Fruit fly (Drosophila melanogaster) whole organism, embryonic: ENCODE results near the gene GatB.

Experiments
- Ada2b ChIP-seq: fragments of 200-800 bp; sonication (Bioruptor generic); IDR thresholded peaks from 2 replicates; pipeline ENCODE4 v1.3.6; 2022; ENCODE audit warnings: missing biosample characterization, missing genetic modification characterization
- Awh ChIP-seq: fragments of 200-800 bp; sonication (Bioruptor generic); IDR thresholded peaks from 2 replicates; pipeline ENCODE4, ENCODE4 v1.3.6; 2022; ENCODE audit warnings: missing biosample characterization, missing genetic modification characterization
- CG10462 ChIP-seq: fragments of 200-800 bp; sonication (Bioruptor generic); optimal IDR thresholded peaks from 2 replicates; lab custom pipeline; 2016; ENCODE audit warnings: missing biosample characterization, missing genetic modification characterization
- CG10543 ChIP-seq: fragments of 200-800 bp; sonication (Bioruptor generic); optimal IDR thresholded peaks from 3 replicates; lab custom pipeline; 2017; ENCODE audit warnings: missing biosample characterization, mild to moderate bottlenecking, missing genetic modification characterization, moderate library complexity
- CG10654 ChIP-seq: fragments of 200-800 bp; sonication (Bioruptor generic); optimal IDR thresholded peaks from 2 replicates; lab custom pipeline; 2016; ENCODE audit warnings: missing biosample characterization, missing genetic modification characterization
- CG10959 ChIP-seq: fragments of 200-800 bp; sonication (Bioruptor generic); IDR thresholded peaks from 2 replicates; pipeline ENCODE4 v1.3.6; 2022; ENCODE audit warnings: missing biosample characterization, missing genetic modification characterization
- CG11695 ChIP-seq: fragments of 200-800 bp; sonication (Bioruptor generic); IDR thresholded peaks from 3 replicates; pipeline ENCODE4 v1.3.6; 2022; ENCODE audit warnings: missing biosample characterization, missing genetic modification characterization
- CG12942 ChIP-seq: fragments of 200-800 bp; sonication (Bioruptor generic); optimal IDR thresholded peaks from 3 replicates; lab custom pipeline; 2016; ENCODE audit warnings: missing biosample characterization, missing genetic modification characterization
- CG13296 ChIP-seq: fragments of 200-800 bp; sonication (Bioruptor generic); optimal IDR thresholded peaks from 3 replicates; lab custom pipeline; 2018; ENCODE audit warnings: missing biosample characterization, mild to moderate bottlenecking, missing genetic modification characterization
- CG13775 ChIP-seq: fragments of 200-800 bp; sonication (Bioruptor generic); optimal IDR thresholded peaks from 3 replicates; lab custom pipeline; 2017; ENCODE audit warnings: missing biosample characterization, mild to moderate bottlenecking, missing genetic modification characterization
- CG15479 ChIP-seq: fragments of 200-800 bp; sonication (Bioruptor generic); optimal IDR thresholded peaks from 3 replicates; lab custom pipeline; 2019; ENCODE audit warnings: missing biosample characterization, mild to moderate bottlenecking, missing genetic modification characterization, moderate library complexity
- CG17328 ChIP-seq: fragments of 200-800 bp; sonication (Bioruptor generic); IDR thresholded peaks from 2 replicates; pipeline ENCODE4 v1.3.6; 2022; ENCODE audit warnings: missing biosample characterization, missing genetic modification characterization
- CG30403 ChIP-seq: fragments of 200-800 bp; sonication (Bioruptor generic); optimal IDR thresholded peaks from 3 replicates; lab custom pipeline; 2016; ENCODE audit warnings: missing biosample characterization, missing genetic modification characterization
- CG3163 ChIP-seq: fragments of 200-800 bp; sonication (Bioruptor generic); optimal IDR thresholded peaks from 3 replicates; lab custom pipeline; 2016; ENCODE audit warnings: missing biosample characterization, missing genetic modification characterization
- CG32772 ChIP-seq: fragments of 200-800 bp; sonication (Bioruptor generic); IDR thresholded peaks from 2 replicates; pipeline ENCODE4 v1.3.6; 2022; ENCODE audit warnings: missing biosample characterization, missing genetic modification characterization
- CG42726 ChIP-seq: fragments of 200-800 bp; sonication (Bioruptor generic); IDR thresholded peaks from 2 replicates; pipeline ENCODE4 v1.3.6; 2022; ENCODE audit warnings: missing biosample characterization, missing genetic modification characterization; ENCODE audit not compliant: partially characterized antibody
- CG4328 ChIP-seq: fragments of 200-800 bp; sonication (Bioruptor generic); optimal IDR thresholded peaks from 3 replicates; lab custom pipeline; 2017; ENCODE audit warnings: missing biosample characterization, missing genetic modification reagents, missing genetic modification characterization
- CG4617 ChIP-seq: fragments of 200-800 bp; sonication (Bioruptor generic); optimal IDR thresholded peaks from 3 replicates; lab custom pipeline; 2016; ENCODE audit warnings: missing biosample characterization, missing genetic modification characterization, borderline replicate concordance
- CG5180 ChIP-seq: fragments of 200-800 bp; sonication (Bioruptor generic); optimal IDR thresholded peaks from 3 replicates; lab custom pipeline; 2017; ENCODE audit warnings: missing biosample characterization, missing genetic modification characterization, mild to moderate bottlenecking, moderate library complexity, missing genetic modification reagents
- CG7357 ChIP-seq: fragments of 200-800 bp; sonication (Bioruptor generic); IDR thresholded peaks from 3 replicates; pipeline ENCODE4 v1.3.6; 2022; ENCODE audit warnings: missing biosample characterization, missing genetic modification characterization
- CG9727 ChIP-seq: fragments of 200-800 bp; sonication (Bioruptor generic); optimal IDR thresholded peaks from 3 replicates; lab custom pipeline; 2017; ENCODE audit warnings: missing biosample characterization, mild to moderate bottlenecking, missing genetic modification characterization
- Chrac-16 ChIP-seq: fragments of 200-800 bp; sonication (Bioruptor generic); optimal IDR thresholded peaks from 3 replicates; lab custom pipeline; 2016; ENCODE audit warnings: missing biosample characterization, missing genetic modification characterization
- CrebB ChIP-seq: fragments of 200-800 bp; sonication (Bioruptor generic); optimal IDR thresholded peaks from 3 replicates; lab custom pipeline; 2018; ENCODE audit warnings: missing biosample characterization, mild to moderate bottlenecking, missing genetic modification characterization
- Dll ChIP-seq: fragments of 200-800 bp; sonication (Bioruptor generic); IDR thresholded peaks from 4 replicates; pipeline ENCODE4 v1.3.6; 2022; ENCODE audit warnings: missing biosample characterization, missing genetic modification characterization; ENCODE audit not compliant: partially characterized antibody
- Gug ChIP-seq: fragments of 200-800 bp; sonication (Bioruptor generic); IDR thresholded peaks from 4 replicates; pipeline ENCODE4 v1.3.6; 2022; ENCODE audit warnings: missing biosample characterization, missing genetic modification characterization
- H2.0 ChIP-seq: fragments of 200-800 bp; sonication (Bioruptor generic); IDR thresholded peaks from 2 replicates; pipeline ENCODE4 v1.3.6; 2022; ENCODE audit warnings: missing biosample characterization, missing genetic modification characterization
- Hr39 ChIP-seq: fragments of >200 bp; optimal IDR thresholded peaks from 2 replicates; lab custom pipeline; 2017
- Hsf ChIP-seq: fragments of 200-800 bp; sonication (Bioruptor generic); optimal IDR thresholded peaks from 3 replicates; lab custom pipeline; 2016; ENCODE audit warnings: missing biosample characterization, missing genetic modification characterization
- Lpt ChIP-seq: fragments of >200 bp; optimal IDR thresholded peaks from 2 replicates; lab custom pipeline; 2018; ENCODE audit warnings: missing biosample characterization, missing genetic modification characterization
- MBD-R2 ChIP-seq: fragments of 200-800 bp; sonication (Bioruptor generic); IDR thresholded peaks from 2 replicates; pipeline ENCODE4 v1.3.6; 2022; ENCODE audit warnings: missing biosample characterization, missing genetic modification characterization
- Meics ChIP-seq: fragments of 200-800 bp; sonication (Bioruptor generic); optimal IDR thresholded peaks from 2 replicates; lab custom pipeline; 2017; ENCODE audit warnings: missing biosample characterization, mild to moderate bottlenecking, missing genetic modification characterization
- Myb ChIP-seq: fragments of 200-800 bp; sonication (Bioruptor generic); optimal IDR thresholded peaks from 2 replicates; lab custom pipeline; 2016; ENCODE audit warnings: missing biosample characterization, missing genetic modification characterization
- Nf-YB ChIP-seq: fragments of 200-800 bp; sonication (Bioruptor generic); optimal IDR thresholded peaks from 3 replicates; lab custom pipeline; 2019; ENCODE audit warnings: missing biosample characterization, mild to moderate bottlenecking, missing genetic modification characterization, moderate library complexity
- Sry-β ChIP-seq: fragments of 200-800 bp; sonication (Bioruptor generic); optimal IDR thresholded peaks from 2 replicates; lab custom pipeline; 2018; ENCODE audit warnings: missing biosample characterization, mild to moderate bottlenecking, missing genetic modification characterization, moderate library complexity
- cato ChIP-seq: fragments of 200-800 bp; sonication (Bioruptor generic); optimal IDR thresholded peaks from 2 replicates; lab custom pipeline; 2016; ENCODE audit warnings: missing biosample characterization, missing genetic modification characterization, borderline replicate concordance
- fd96Cb ChIP-seq: fragments of 200-800 bp; sonication (Bioruptor generic); optimal IDR thresholded peaks from 2 replicates; lab custom pipeline; 2018; ENCODE audit warnings: missing biosample characterization, mild to moderate bottlenecking, missing genetic modification characterization, moderate library complexity
- gcm ChIP-seq: fragments of 200-800 bp; sonication (Bioruptor generic); optimal IDR thresholded peaks from 2 replicates; lab custom pipeline; 2019; ENCODE audit warnings: missing biosample characterization, mild to moderate bottlenecking, missing genetic modification characterization, moderate library complexity
- gcm2 ChIP-seq: fragments of 200-800 bp; sonication (Bioruptor generic); optimal IDR thresholded peaks from 2 replicates; lab custom pipeline; 2016; ENCODE audit warnings: missing biosample characterization, missing genetic modification characterization
- gsb-n ChIP-seq: fragments of 200-800 bp; sonication (Bioruptor generic); optimal IDR thresholded peaks from 3 replicates; lab custom pipeline; 2018; ENCODE audit warnings: missing biosample characterization, mild to moderate bottlenecking, missing genetic modification characterization
- kni ChIP-seq: fragments of 200-800 bp; sonication (Bioruptor generic); optimal IDR thresholded peaks from 3 replicates; lab custom pipeline; 2017; ENCODE audit warnings: mild to moderate bottlenecking, missing biosample characterization, missing genetic modification reagents, missing genetic modification characterization
- nau ChIP-seq: fragments of 200-800 bp; sonication (Bioruptor generic); optimal IDR thresholded peaks from 3 replicates; lab custom pipeline; 2017; ENCODE audit warnings: missing biosample characterization, mild to moderate bottlenecking, missing genetic modification characterization, missing genetic modification reagents
- nmo ChIP-seq: fragments of 200-800 bp; sonication (Bioruptor generic); optimal IDR thresholded peaks from 2 replicates; lab custom pipeline; 2018; ENCODE audit warnings: missing biosample characterization, mild to moderate bottlenecking, missing genetic modification characterization, moderate library complexity
- org-1 ChIP-seq: fragments of 200-800 bp; sonication (Bioruptor generic); optimal IDR thresholded peaks from 2 replicates; lab custom pipeline; 2017; ENCODE audit warnings: missing biosample characterization, missing genetic modification characterization
- pan ChIP-seq, 4 experiments: fragments of >200 bp in 3 of 4; fragments of 200-800 bp in 1 of 4; sonication (Bioruptor generic) in 1 of 4; optimal IDR thresholded peaks in 3 of 4; IDR thresholded peaks in 1 of 4; 2 replicates each; pipeline versions ENCODE4 v1.3.6 to Lab custom; 2017 to 2022; ENCODE audit warnings: missing biosample characterization in 2 of 4, missing genetic modification characterization in 2 of 4, mixed read lengths in 1 of 4
- pita ChIP-seq: fragments of 200-800 bp; sonication (Bioruptor generic); optimal IDR thresholded peaks from 2 replicates; lab custom pipeline; 2017; ENCODE audit warnings: missing biosample characterization, mild to moderate bottlenecking, missing genetic modification characterization
- psq ChIP-seq: fragments of 200-800 bp; sonication (Bioruptor generic); optimal IDR thresholded peaks from 2 replicates; lab custom pipeline; 2017; ENCODE audit warnings: missing biosample characterization, missing genetic modification characterization
- seq ChIP-seq: fragments of 200-800 bp; sonication (Bioruptor generic); IDR thresholded peaks from 2 replicates; pipeline ENCODE4 v1.3.6; 2022; ENCODE audit warnings: missing biosample characterization, missing genetic modification characterization
- unc-4 ChIP-seq: fragments of 200-800 bp; sonication (Bioruptor generic); IDR thresholded peaks from 2 replicates; pipeline ENCODE4 v1.3.6; 2022; ENCODE audit warnings: missing biosample characterization, missing genetic modification characterization; ENCODE audit not compliant: partially characterized antibody

GatB gene

dm6 chr3R:24151924-24152809, 22.1 kb upstream of the GatB start, which contains the start of the genes p38a and CG6178 (continued):
- TF ChIP-seq CG4328 (GFP tag; lab: Kevin White, UChicago) (peak; percentile 95), Ada2b (peak; percentile 95), Gug (GFP tag; lab: Robert Waterston, UW) (peak; percentile 95), Lpt (GFP tag; lab: Kevin White, UChicago) (no peak), gcm2 (GFP tag; lab: Kevin White, UChicago) (no peak), CG7357 (GFP tag; lab: Robert Waterston, UW) (peak; percentile 94), Hsf (GFP tag; lab: Kevin White, UChicago) (peak; percentile 66), CG10654 (GFP tag; lab: Kevin White, UChicago) (peak; percentile 95), Chrac-16 (peak; percentile 89), CG3163 (peak; percentile 14), Sry-β (peak; percentile 54), Nf-YB (GFP tag; lab: Kevin White, UChicago) (peak; percentile 89), psq (GFP tag; lab: Kevin White, UChicago) (peak; percentile 90), CG30403 (GFP tag; lab: Kevin White, UChicago) (peak; percentile 95), pan (optimal IDR thresholded peaks at IDR 0.05; lab: Kevin White, UChicago) (no peak), pan (GFP tag; optimal IDR thresholded peaks at IDR 0.05 in 1 of 2, IDR thresholded peaks at IDR 0.05 in 1 of 2) (peak in 1 of 2 experiments; percentile 97), H2.0 (GFP tag; lab: Robert Waterston, UW) (peak; percentile 94), CG17328 (GFP tag; lab: Robert Waterston, UW) (peak; percentile 95), CrebB (tag; lab: Kevin White, UChicago) (peak; percentile 82), CG13296 (GFP tag; lab: Kevin White, UChicago) (peak; percentile 98), CG15479 (GFP tag; lab: Kevin White, UChicago) (peak; percentile 39), Meics (peak; percentile 98), CG10543 (GFP tag; lab: Kevin White, UChicago) (peak; percentile 96), seq (peak; percentile 96), CG13775 (GFP tag; lab: Kevin White, UChicago) (peak; percentile 98), CG11695 (GFP tag; lab: Robert Waterston, UW) (peak; percentile 98), Hr39 (lab: Kevin White, UChicago) (no peak), pita (no peak), unc-4 (GFP tag; lab: Robert Waterston, UW) (no peak), CG9727 (GFP tag; lab: Kevin White, UChicago) (peak; percentile 98), MBD-R2 (GFP tag; lab: Robert Waterston, UW) (peak; percentile 81), CG4617 (GFP tag; lab: Kevin White, UChicago) (peak; percentile 82), gsb-n (tag; lab: Kevin White, UChicago) (peak; percentile 96), fd96Cb (tag; lab: Kevin White, UChicago) (peak; percentile 98), org-1 (GFP tag; lab: Kevin White, UChicago) (peak; percentile 92), CG5180 (GFP tag; lab: Kevin White, UChicago) (peak; percentile 84), CG32772 (GFP tag; lab: Robert Waterston, UW) (peak; percentile 97), nmo (GFP tag; lab: Kevin White, UChicago) (peak; percentile 99), gcm (GFP tag; lab: Kevin White, UChicago) (peak; percentile 98), Awh (GFP tag; lab: Robert Waterston, UW) (peak; percentile 96), CG10462 (GFP tag; lab: Kevin White, UChicago) (peak; percentile 82), cato (GFP tag; lab: Kevin White, UChicago) (peak; percentile 84), nau (GFP tag; lab: Kevin White, UChicago) (no peak), kni (GFP tag; lab: Kevin White, UChicago) (no peak), CG12942 (peak; percentile 95), Myb (GFP tag; lab: Kevin White, UChicago) (peak; percentile 33), CG42726 (no peak), CG10959 (GFP tag; lab: Robert Waterston, UW) (peak; percentile 74), Dll (GFP tag; lab: Robert Waterston, UW) (no peak)
